Fruit fly (Drosophila melanogaster) S2 (cell line): ENCODE results near the gene CG32532.

Experiments
- CG8478 ChIP-seq: fragments of >200 bp; optimal IDR thresholded peaks from 2 replicates; lab custom pipeline; 2018
- CTCF ChIP-seq, 2 experiments: fragments of >200 bp; optimal IDR thresholded peaks; 2 replicates each; lab custom pipeline; 2018

The CG32532 gene

dm6 chrX:19549570-19549969 is 2.3 kb upstream of the CG32532 start:
- TF ChIP-seq CTCF (optimal IDR thresholded peaks at IDR 0.05; lab: Kevin White, UChicago), result no peak
- no peak for TF ChIP-seq CG8478 (lab: Kevin White, UChicago)

- TF ChIP-seq CTCF (optimal IDR thresholded peaks at IDR 0.05; lab: Kevin White, UChicago) (no peak), CG8478 (lab: Kevin White, UChicago) (no peak)
Observed at dm6 chrX:19548438-19548837, 1.2 kb upstream of the CG32532 start.

- TF ChIP-seq CG8478 (lab: Kevin White, UChicago) (no peak), CTCF (optimal IDR thresholded peaks at IDR 0.05; lab: Kevin White, UChicago) (peak in 1 of 2 experiments; percentile 49)
Observed at dm6 chrX:19546658-19547038, 634 bp downstream of the CG32532 start.

- peak; percentile 64 to 80 for TF ChIP-seq CTCF (optimal IDR thresholded peaks at IDR 0.05; lab: Kevin White, UChicago)
- no peak for TF ChIP-seq CG8478 (lab: Kevin White, UChicago)
Observed at dm6 chrX:19545865-19546657, 1.2 kb downstream of the CG32532 start.

dm6 chrX:19535394-19535793 is 11.9 kb downstream of the CG32532 start:
- no peak for TF ChIP-seq CTCF (optimal IDR thresholded peaks at IDR 0.05; lab: Kevin White, UChicago)
- no peak for TF ChIP-seq CG8478 (lab: Kevin White, UChicago)

- TF ChIP-seq CTCF (optimal IDR thresholded peaks at IDR 0.05; lab: Kevin White, UChicago), result no peak
- TF ChIP-seq CG8478 (lab: Kevin White, UChicago), result no peak
Observed at dm6 chrX:19531642-19532041, 15.6 kb downstream of the CG32532 start, which contains the start of gene CG12231. CG12231 (minus strand) TSS chrX:19531742.

dm6 chrX:19522597-19522996 is 24.7 kb downstream of the CG32532 start:
- TF ChIP-seq CTCF (optimal IDR thresholded peaks at IDR 0.05; lab: Kevin White, UChicago) (no peak), CG8478 (lab: Kevin White, UChicago) (no peak)

- TF ChIP-seq CTCF (optimal IDR thresholded peaks at IDR 0.05; lab: Kevin White, UChicago) (peak; percentile 83 to 92), CG8478 (lab: Kevin White, UChicago) (no peak)
Observed at dm6 chrX:19521753-19522383, 25.4 kb downstream of the CG32532 start, which contains the start of the genes Idh3a and CoRest. Idh3a (minus strand) TSS chrX:19521810. CoRest (plus strand) TSS chrX:19521929.

- TF ChIP-seq CG8478 (lab: Kevin White, UChicago) (no peak), CTCF (optimal IDR thresholded peaks at IDR 0.05; lab: Kevin White, UChicago) (no peak)
Observed at dm6 chrX:19520888-19521287, 26.4 kb downstream of the CG32532 start.

- peak in 1 of 2 experiments; percentile 11 for TF ChIP-seq CTCF (optimal IDR thresholded peaks at IDR 0.05; lab: Kevin White, UChicago)
- TF ChIP-seq CG8478 (lab: Kevin White, UChicago), result no peak
Observed at dm6 chrX:19520376-19520775, 26.9 kb downstream of the CG32532 start.

- no peak for TF ChIP-seq CG8478 (lab: Kevin White, UChicago)
- TF ChIP-seq CTCF (optimal IDR thresholded peaks at IDR 0.05; lab: Kevin White, UChicago), result no peak
Observed at dm6 chrX:19510204-19510603, 37.1 kb downstream of the CG32532 start.

- TF ChIP-seq CTCF (optimal IDR thresholded peaks at IDR 0.05; lab: Kevin White, UChicago) (peak; percentile 36 to 46), CG8478 (lab: Kevin White, UChicago) (no peak)
Observed at dm6 chrX:19505334-19506185, 41.7 kb downstream of the CG32532 start.

dm6 chrX:19504170-19504765 is 43.0 kb downstream of the CG32532 start:
- TF ChIP-seq CG8478 (lab: Kevin White, UChicago), result no peak
- no peak for TF ChIP-seq CTCF (optimal IDR thresholded peaks at IDR 0.05; lab: Kevin White, UChicago)

- no peak for TF ChIP-seq CTCF (optimal IDR thresholded peaks at IDR 0.05; lab: Kevin White, UChicago)
- no peak for TF ChIP-seq CG8478 (lab: Kevin White, UChicago)
Observed at dm6 chrX:19501274-19501673, 46.0 kb downstream of the CG32532 start.
